Worm (Caenorhabditis elegans) whole organism, late embryonic: Measurements from ENCODE around the gene cnnm-2.

Experiments
- C38D4.7 ChIP-seq: fragments of 200-800 bp; sonication (Bioruptor generic); optimal IDR thresholded peaks from 2 replicates; lab custom pipeline; 2018; ENCODE audit warnings: mild to moderate bottlenecking, missing genetic modification characterization, moderate library complexity, missing compliant biosample characterization
- T23F11.4 ChIP-seq: fragments of 200-800 bp; sonication (Bioruptor generic); optimal IDR thresholded peaks from 2 replicates; lab custom pipeline; 2018; ENCODE audit warnings: mild to moderate bottlenecking, missing genetic modification characterization, missing compliant biosample characterization
- Y22D7AL.16 ChIP-seq: sonication (generic microtip); optimal IDR thresholded peaks from 2 replicates; lab custom pipeline; 2016; ENCODE audit warnings: missing genetic modification characterization, missing compliant biosample characterization
- ceh-14 ChIP-seq: sonication (generic microtip); optimal IDR thresholded peaks from 2 replicates; lab custom pipeline; 2016; ENCODE audit warnings: missing genotype, missing genetic modification characterization, missing compliant biosample characterization
- ceh-18 ChIP-seq: sonication (generic microtip); optimal IDR thresholded peaks from 2 replicates; lab custom pipeline; 2016; ENCODE audit warnings: missing genetic modification characterization, missing compliant biosample characterization
- ceh-22 ChIP-seq: sonication (generic microtip); optimal IDR thresholded peaks from 2 replicates; lab custom pipeline; 2017; ENCODE audit warnings: missing biosample characterization, missing genetic modification characterization
- ceh-31 ChIP-seq: sonication (generic microtip); optimal IDR thresholded peaks from 2 replicates; lab custom pipeline; 2016; ENCODE audit warnings: missing genetic modification characterization, missing compliant biosample characterization
- ceh-34 ChIP-seq: sonication (generic microtip); optimal IDR thresholded peaks from 2 replicates; lab custom pipeline; 2016; ENCODE audit warnings: mild to moderate bottlenecking, missing genetic modification characterization, missing compliant biosample characterization
- ceh-48 ChIP-seq: sonication (generic microtip); optimal IDR thresholded peaks from 2 replicates; lab custom pipeline; 2016; ENCODE audit warnings: missing genetic modification characterization, inconsistent platforms, missing compliant biosample characterization
- dmd-4 ChIP-seq: sonication (generic microtip); optimal IDR thresholded peaks from 2 replicates; lab custom pipeline; 2016; ENCODE audit warnings: borderline replicate concordance, missing genetic modification characterization, missing compliant biosample characterization
- elt-4 ChIP-seq: sonication (generic microtip); optimal IDR thresholded peaks from 2 replicates; lab custom pipeline; 2016; ENCODE audit warnings: missing genetic modification characterization, missing compliant biosample characterization
- eyg-1 ChIP-seq: sonication (generic microtip); optimal IDR thresholded peaks from 2 replicates; lab custom pipeline; 2016; ENCODE audit warnings: missing genotype, missing genetic modification characterization, missing compliant biosample characterization
- hlh-15 ChIP-seq: sonication (generic microtip); optimal IDR thresholded peaks from 2 replicates; lab custom pipeline; 2016; ENCODE audit warnings: missing genetic modification characterization, missing compliant biosample characterization
- hlh-30 ChIP-seq: sonication (generic microtip); optimal IDR thresholded peaks from 2 replicates; lab custom pipeline; 2017; ENCODE audit warnings: antibody characterized with exemption, missing genetic modification characterization, missing compliant biosample characterization; ENCODE audit not compliant: insufficient read depth
- hlh-8 ChIP-seq: sonication (generic microtip); optimal IDR thresholded peaks from 2 replicates; lab custom pipeline; 2016; ENCODE audit warnings: missing genotype, missing genetic modification characterization, missing compliant biosample characterization
- lim-6 ChIP-seq: sonication (generic microtip); optimal IDR thresholded peaks from 2 replicates; lab custom pipeline; 2016; ENCODE audit warnings: missing genetic modification characterization, missing compliant biosample characterization
- lin-11 ChIP-seq: fragments of 200-800 bp; sonication (Bioruptor generic); optimal IDR thresholded peaks from 2 replicates; lab custom pipeline; 2018; ENCODE audit warnings: mild to moderate bottlenecking, missing genetic modification characterization, missing compliant biosample characterization
- madf-2 ChIP-seq: sonication (generic microtip); optimal IDR thresholded peaks from 2 replicates; lab custom pipeline; 2017; ENCODE audit warnings: missing genetic modification characterization, missing compliant biosample characterization
- mec-3 ChIP-seq: sonication (generic microtip); optimal IDR thresholded peaks from 2 replicates; lab custom pipeline; 2016; ENCODE audit warnings: borderline replicate concordance, missing genetic modification characterization, missing compliant biosample characterization
- nfya-1 ChIP-seq: sonication (generic microtip); optimal IDR thresholded peaks from 2 replicates; lab custom pipeline; 2017; ENCODE audit warnings: missing genetic modification characterization, mild to moderate bottlenecking, missing compliant biosample characterization, antibody characterized with exemption, moderate library complexity
- nhr-232 ChIP-seq: sonication (generic microtip); optimal IDR thresholded peaks from 2 replicates; lab custom pipeline; 2016; ENCODE audit warnings: missing genetic modification characterization, missing compliant biosample characterization
- npax-4 ChIP-seq: sonication (generic microtip); optimal IDR thresholded peaks from 2 replicates; lab custom pipeline; 2016; ENCODE audit warnings: missing genetic modification characterization, missing compliant biosample characterization
- odd-2 ChIP-seq: sonication (generic microtip); optimal IDR thresholded peaks from 2 replicates; lab custom pipeline; 2017; ENCODE audit warnings: antibody characterized with exemption, mild to moderate bottlenecking, missing genetic modification characterization, missing compliant biosample characterization
- pag-3 ChIP-seq: sonication (generic microtip); optimal IDR thresholded peaks from 2 replicates; lab custom pipeline; 2016; ENCODE audit warnings: missing compliant biosample characterization, missing genetic modification characterization, borderline replicate concordance
- pqm-1 ChIP-seq: sonication (generic microtip); optimal IDR thresholded peaks from 2 replicates; lab custom pipeline; 2016; ENCODE audit warnings: missing genetic modification characterization, missing compliant biosample characterization
- pros-1 ChIP-seq: fragments of 150-350 bp; optimal IDR thresholded peaks from 2 replicates; lab custom pipeline; 2014; ENCODE audit warnings: missing biosample characterization, missing genetic modification reagents, missing genetic modification characterization
- ref-2 ChIP-seq: sonication (generic microtip); optimal IDR thresholded peaks from 2 replicates; lab custom pipeline; 2016; ENCODE audit warnings: missing genetic modification characterization, missing compliant biosample characterization
- rnt-1 ChIP-seq: sonication (generic microtip); optimal IDR thresholded peaks from 2 replicates; lab custom pipeline; 2016; ENCODE audit warnings: missing genetic modification characterization, missing compliant biosample characterization
- tbx-7 ChIP-seq: sonication (generic microtip); optimal IDR thresholded peaks from 2 replicates; lab custom pipeline; 2016; ENCODE audit warnings: missing genotype, missing genetic modification characterization, missing compliant biosample characterization
- unc-3 ChIP-seq, 2 experiments: fragments of 200-800 bp in 1 of 2; sonication (Bioruptor generic) in 1 of 2; sonication (generic microtip) in 1 of 2; conservative IDR thresholded peaks in 1 of 2; optimal IDR thresholded peaks in 1 of 2; 2 replicates each; pipeline versions ENCODE4 v1.3.6 to Lab custom; 2016 to 2022; ENCODE audit warnings: missing compliant biosample characterization in 2 of 2, missing genetic modification characterization in 2 of 2, missing genetic modification reagents in 1 of 2
- unc-86 ChIP-seq: sonication (generic microtip); optimal IDR thresholded peaks from 2 replicates; lab custom pipeline; 2016; ENCODE audit warnings: missing genetic modification characterization, missing compliant biosample characterization
- ztf-16 ChIP-seq: sonication (generic microtip); optimal IDR thresholded peaks from 2 replicates; lab custom pipeline; 2017; ENCODE audit warnings: missing genetic modification characterization, missing compliant biosample characterization

Gene cnnm-2

DNA sequence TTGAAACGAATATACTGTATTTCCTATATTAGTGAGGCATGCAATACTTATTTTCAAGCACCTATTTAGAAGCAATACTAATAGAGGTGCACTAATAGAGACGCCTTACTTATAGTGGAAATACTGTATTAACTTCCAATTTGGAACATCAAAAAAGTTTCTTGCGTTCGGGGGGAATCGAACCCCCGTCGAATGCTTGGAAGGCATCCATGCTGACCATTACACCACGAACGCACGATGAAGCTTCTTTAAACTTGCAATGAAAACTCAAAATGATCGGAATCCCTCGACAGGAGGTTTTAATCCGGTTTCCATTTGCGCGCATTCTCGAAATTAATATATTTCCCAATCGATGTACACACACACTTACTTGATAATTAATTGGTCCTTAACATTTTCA lies 26.3 kb downstream of the cnnm-2 start:
- TF ChIP-seq odd-2 (tag; lab: Kevin White, UChicago) (no peak), nhr-232 (no peak), ceh-34 (tag; lab: Kevin White, UChicago) (no peak), hlh-8 (no peak), ceh-14 (tag; lab: Kevin White, UChicago) (no peak), unc-3 (GFP tag; conservative IDR thresholded peaks at IDR 0.05; lab: Robert Waterston, UW) (no peak), unc-3 (tag; optimal IDR thresholded peaks at IDR 0.05; lab: Kevin White, UChicago) (no peak), rnt-1 (tag; lab: Kevin White, UChicago) (no peak), ztf-16 (tag; lab: Kevin White, UChicago) (no peak), elt-4 (tag; lab: Kevin White, UChicago) (no peak), dmd-4 (tag; lab: Kevin White, UChicago) (no peak), lin-11 (no peak), nfya-1 (tag; lab: Kevin White, UChicago) (no peak), pros-1 (tag; lab: Kevin White, UChicago) (no peak), mec-3 (no peak), C38D4.7 (GFP tag; lab: Kevin White, UChicago) (no peak)

- TF ChIP-seq hlh-15 (no peak), ztf-16 (tag; lab: Kevin White, UChicago) (no peak), ceh-22 (tag; lab: Kevin White, UChicago) (no peak), ceh-48 (tag; lab: Kevin White, UChicago) (no peak), Y22D7AL.16 (tag; lab: Kevin White, UChicago) (no peak), ceh-18 (tag; lab: Kevin White, UChicago) (no peak), hlh-30 (tag; lab: Kevin White, UChicago) (no peak), ceh-31 (no peak), lim-6 (tag; lab: Kevin White, UChicago) (no peak), npax-4 (tag; lab: Kevin White, UChicago) (no peak), ref-2 (tag; lab: Kevin White, UChicago) (no peak), madf-2 (tag; lab: Kevin White, UChicago) (no peak)
Measured at ce11 chrX:8843988-8844387, 32.1 kb downstream of the cnnm-2 start, which contains the start of gene ubc-23. TSS of gene ubc-23 (plus strand) at chrX:8844288.

DNA sequence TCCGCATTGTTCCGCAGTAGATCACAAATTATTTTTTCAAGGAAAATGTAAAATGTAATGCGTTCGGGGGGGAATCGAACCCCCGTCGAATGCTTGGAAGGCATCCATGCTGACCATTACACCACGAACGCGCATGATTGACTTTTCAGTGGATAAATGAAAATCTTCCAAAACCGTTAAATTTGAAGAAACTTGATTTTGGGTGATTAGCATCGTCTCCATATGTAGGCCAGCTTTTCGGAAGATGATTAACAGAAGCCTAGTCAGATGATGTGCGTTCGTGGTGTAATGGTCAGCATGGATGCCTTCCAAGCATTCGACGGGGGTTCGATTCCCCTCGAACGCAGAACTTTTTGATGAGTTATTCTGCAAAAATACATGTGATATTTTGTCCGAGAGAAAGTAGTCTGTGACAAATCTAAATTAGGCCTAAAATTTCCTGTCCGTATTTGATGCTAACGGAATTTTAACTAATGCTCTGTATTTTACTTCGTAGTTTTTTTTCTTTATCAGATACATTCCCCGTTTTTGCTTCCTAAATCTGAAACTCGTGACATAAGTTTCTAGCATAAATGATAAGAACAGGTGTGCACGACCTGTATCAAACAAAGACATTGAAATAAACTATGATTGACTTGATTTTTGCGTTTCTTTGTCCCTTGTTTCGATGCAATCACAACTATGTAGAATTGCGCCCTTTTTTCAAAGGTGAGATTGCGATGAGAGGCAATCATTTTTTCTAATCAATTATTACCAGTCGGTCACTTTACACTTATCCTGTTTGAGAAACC lies 34.7 kb downstream of the cnnm-2 start, which contains the start of gene C28G1.10:
Gene C28G1.10, plus strand, starts transcription at position 676 of the 791 bp plus-strand sequence.
- TF ChIP-seq hlh-30 (tag; lab: Kevin White, UChicago), result peak; percentile 10
- no peak for TF ChIP-seq hlh-15
- no peak for TF ChIP-seq tbx-7 (tag; lab: Kevin White, UChicago)

DNA sequence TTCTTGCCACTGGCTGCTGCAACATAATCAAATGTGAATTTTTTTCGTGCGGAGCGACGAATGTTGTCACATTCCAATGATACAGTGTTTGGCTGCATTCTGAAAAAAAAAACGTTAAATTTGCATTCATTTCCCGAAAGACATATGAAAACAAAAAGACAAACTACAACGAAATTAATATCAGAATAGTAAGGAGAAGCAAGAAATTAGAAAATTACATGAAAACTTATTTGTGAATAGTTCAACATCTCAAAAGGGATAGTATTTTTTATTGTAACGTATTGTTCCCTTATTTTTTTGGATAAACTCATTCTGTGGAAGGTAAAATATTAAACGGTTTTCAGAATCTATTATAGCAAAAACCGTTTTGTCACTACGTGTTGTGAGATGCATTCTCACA lies 41.6 kb downstream of the cnnm-2 start, which contains the start of gene sprp-4:
Gene sprp-4, minus strand, starts transcription at position 101 of the 400 bp plus-strand sequence.
- TF ChIP-seq madf-2 (tag; lab: Kevin White, UChicago) (no peak), pqm-1 (tag; lab: Kevin White, UChicago) (no peak)
- TF ChIP-seq, all 69 proteins: peak for 0

- TF ChIP-seq ceh-31, result no peak
- no peak for TF ChIP-seq unc-86
- TF ChIP-seq eyg-1 (tag; lab: Kevin White, UChicago), result no peak
- TF ChIP-seq tbx-7 (tag; lab: Kevin White, UChicago), result no peak
- TF ChIP-seq pag-3 (tag; lab: Kevin White, UChicago), result no peak
- no peak for TF ChIP-seq T23F11.4 (GFP tag; lab: Kevin White, UChicago)
- TF ChIP-seq, all 69 proteins: peak for 0
Measured at ce11 chrX:8854409-8854808, 42.5 kb downstream of the cnnm-2 start.
